Fruit fly (Drosophila melanogaster): ENCODE measurements around the gene PAPLA1.

dm6 chr2L:8123711-8124379 lies 35.6 kb downstream of the PAPLA1 start, which contains the start of the genes mon2 and CG8673:
- TF ChIP-seq CTCF (optimal IDR thresholded peaks at IDR 0.05) (no peak), CG8478 (optimal IDR thresholded peaks at IDR 0.05) (no peak)
